Fruit fly (Drosophila melanogaster): ENCODE results near the gene CG9400.
A peak's percentile ranks its signal among the peaks of the same experiment; 100 is the strongest.

CG9400 gene

DNA sequence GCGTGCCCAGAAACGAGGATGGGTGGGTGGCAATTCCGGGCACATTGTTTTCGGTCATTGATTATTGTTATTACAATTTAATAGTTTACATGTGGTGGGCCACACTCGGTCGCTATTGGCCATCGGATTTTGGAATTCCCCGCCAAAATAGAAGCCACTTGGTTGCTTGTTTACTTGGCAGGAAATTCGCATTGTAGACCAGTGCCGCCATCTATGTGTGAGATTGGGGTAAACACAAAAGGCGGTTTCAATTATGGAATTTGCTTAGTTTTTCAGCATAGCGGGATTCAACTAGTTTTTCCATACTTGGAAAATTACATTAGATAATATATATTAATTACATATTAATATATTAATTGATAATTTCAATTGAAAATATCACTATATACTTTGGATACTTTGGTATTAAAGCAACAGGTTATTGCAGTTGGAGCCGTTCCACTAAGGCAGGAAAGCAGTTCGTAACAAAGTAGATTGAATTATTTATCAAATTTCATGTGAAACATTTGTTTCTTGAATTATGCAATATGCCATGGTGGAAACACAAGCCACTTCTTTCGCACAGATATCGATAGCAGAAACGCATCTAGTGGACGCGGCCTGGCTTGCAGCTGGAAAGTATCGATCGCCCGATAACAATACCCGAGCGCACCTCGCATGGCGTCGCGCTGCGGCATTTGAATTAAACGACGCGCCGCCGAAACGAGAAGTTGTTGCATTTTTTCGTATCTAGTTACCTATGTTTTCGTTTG is 42.0 kb downstream of the CG9400 start, which contains the start of gene mud (continued):
- TF ChIP-seq abd-A (tag; optimal IDR thresholded peaks at IDR 0.05) (no peak), ash1 (GFP tag; optimal IDR thresholded peaks at IDR 0.05) (no peak), CG17568 (GFP tag; optimal IDR thresholded peaks at IDR 0.05) (no peak), lilli (GFP tag; optimal IDR thresholded peaks at IDR 0.05) (no peak), CG13775 (GFP tag; optimal IDR thresholded peaks at IDR 0.05) (peak; percentile 61), CG9932 (GFP tag; IDR thresholded peaks at IDR 0.05) (peak; percentile 43; the same call in 1 of the 2 replicates), CG11085 (GFP tag; IDR thresholded peaks at IDR 0.05) (no peak), Kr (GFP tag; optimal IDR thresholded peaks at IDR 0.05) (no peak), CG17359 (tag; optimal IDR thresholded peaks at IDR 0.05) (no peak), CG16815 (GFP tag; optimal IDR thresholded peaks at IDR 0.05) (peak; percentile 19), hth (optimal IDR thresholded peaks at IDR 0.05) (no peak), GATAe (GFP tag; conservative IDR thresholded peaks at IDR 0.05) (no peak), CG8290 (GFP tag; optimal IDR thresholded peaks at IDR 0.05) (no peak), CG8290 (tag; optimal IDR thresholded peaks at IDR 0.05) (no peak), NC2α (GFP tag; optimal IDR thresholded peaks at IDR 0.05) (no peak), cas (GFP tag; IDR thresholded peaks at IDR 0.05) (no peak), kni (GFP tag; optimal IDR thresholded peaks at IDR 0.05) (no peak), Adf1 (GFP tag; IDR thresholded peaks at IDR 0.05) (0 out of 2 replicates have a peak, but pooled peaks have one; percentile 21), CG5245 (GFP tag; optimal IDR thresholded peaks at IDR 0.05) (no peak), CG18262 (tag; optimal IDR thresholded peaks at IDR 0.05) (peak; percentile 60), CG3995 (GFP tag; optimal IDR thresholded peaks at IDR 0.05) (no peak), HLH4C (GFP tag; IDR thresholded peaks at IDR 0.05; ENCODE audit: partially characterized antibody) (peak; percentile 77), NK7.1 (GFP tag; optimal IDR thresholded peaks at IDR 0.05) (no peak), Ada2b (GFP tag; IDR thresholded peaks at IDR 0.05) (no peak), tx (GFP tag; optimal IDR thresholded peaks at IDR 0.05) (no peak), row (GFP tag; IDR thresholded peaks at IDR 0.05) (peak; percentile 80), CG7372 (GFP tag; IDR thresholded peaks at IDR 0.05) (no peak), slbo (GFP tag; IDR thresholded peaks at IDR 0.05) (peak; percentile 45), CG11695 (GFP tag; IDR thresholded peaks at IDR 0.05) (no peak), Optix (GFP tag; IDR thresholded peaks at IDR 0.05) (no peak; the same call in 2 of the 3 replicates), CG32532 (GFP tag; IDR thresholded peaks at IDR 0.05) (peak; percentile 48), inv (GFP tag; IDR thresholded peaks at IDR 0.05; ENCODE audit: partially characterized antibody) (peak; percentile 56), dmrt11E (tag; optimal IDR thresholded peaks at IDR 0.05) (peak; percentile 43), CG4617 (GFP tag; optimal IDR thresholded peaks at IDR 0.05; ENCODE audit: borderline replicate concordance) (no peak), CG10462 (GFP tag; optimal IDR thresholded peaks at IDR 0.05) (no peak), CG4328 (GFP tag; optimal IDR thresholded peaks at IDR 0.05) (no peak), Meics (GFP tag; optimal IDR thresholded peaks at IDR 0.05) (peak; percentile 52), tna (GFP tag; IDR thresholded peaks at IDR 0.05; ENCODE audit: partially characterized antibody) (peak; percentile 68), az2 (GFP tag; optimal IDR thresholded peaks at IDR 0.05) (peak; percentile 18), CG10979 (tag; optimal IDR thresholded peaks at IDR 0.05) (peak; percentile 35), cg (GFP tag; optimal IDR thresholded peaks at IDR 0.05) (no peak), Myb (GFP tag; optimal IDR thresholded peaks at IDR 0.05) (peak; percentile 56), Ptx1 (GFP tag; IDR thresholded peaks at IDR 0.05) (peak; percentile 36; the same call in 1 of the 2 replicates), CG2199 (GFP tag; IDR thresholded peaks at IDR 0.05) (no peak), croc (GFP tag; conservative IDR thresholded peaks at IDR 0.05) (no peak), CG11093 (GFP tag; IDR thresholded peaks at IDR 0.05) (no peak), toy (GFP tag; IDR thresholded peaks at IDR 0.05) (no peak), CG34376 (GFP tag; optimal IDR thresholded peaks at IDR 0.05) (no peak), Fer3 (tag; optimal IDR thresholded peaks at IDR 0.05) (peak; percentile 10), C15 (GFP tag; IDR thresholded peaks at IDR 0.05) (no peak), ci (GFP tag; IDR thresholded peaks at IDR 0.05) (no peak)

All from whole organism, embryonic.